Fruit fly (Drosophila melanogaster) whole organism, embryonic: Measurements from ENCODE around the gene ewg.

Experiments
- CG1024 ChIP-seq: fragments of 200-800 bp; sonication (Bioruptor generic); IDR thresholded peaks from 2 replicates; pipeline ENCODE4 v1.3.6; 2022; ENCODE audit warnings: missing biosample characterization, missing genetic modification characterization
- CG10267 ChIP-seq: fragments of 200-800 bp; sonication (Bioruptor generic); optimal IDR thresholded peaks from 2 replicates; lab custom pipeline; 2018; ENCODE audit warnings: missing biosample characterization, mild to moderate bottlenecking, missing genetic modification characterization, moderate library complexity
- CG10543 ChIP-seq: fragments of 200-800 bp; sonication (Bioruptor generic); optimal IDR thresholded peaks from 3 replicates; lab custom pipeline; 2017; ENCODE audit warnings: missing biosample characterization, mild to moderate bottlenecking, missing genetic modification characterization, moderate library complexity
- CG11398 ChIP-seq: fragments of 200-800 bp; sonication (Bioruptor generic); optimal IDR thresholded peaks from 2 replicates; lab custom pipeline; 2016; ENCODE audit warnings: missing biosample characterization, missing genetic modification characterization
- CG11560 ChIP-seq: fragments of 200-800 bp; sonication (Bioruptor generic); IDR thresholded peaks from 3 replicates; pipeline ENCODE4 v1.3.6; 2022; ENCODE audit warnings: missing biosample characterization, missing genetic modification characterization
- CG12299 ChIP-seq: fragments of 200-800 bp; sonication (Bioruptor generic); optimal IDR thresholded peaks from 2 replicates; lab custom pipeline; 2018; ENCODE audit warnings: missing biosample characterization, mild to moderate bottlenecking, missing genetic modification characterization
- CG12942 ChIP-seq: fragments of 200-800 bp; sonication (Bioruptor generic); optimal IDR thresholded peaks from 3 replicates; lab custom pipeline; 2016; ENCODE audit warnings: missing biosample characterization, missing genetic modification characterization
- CG14667 ChIP-seq: fragments of 200-800 bp; sonication (Bioruptor generic); IDR thresholded peaks from 2 replicates; pipeline ENCODE4 v1.3.6; 2022; ENCODE audit warnings: missing biosample characterization, missing genetic modification characterization
- CG14965 ChIP-seq: fragments of 200-800 bp; sonication (Bioruptor generic); optimal IDR thresholded peaks from 2 replicates; lab custom pipeline; 2016; ENCODE audit warnings: missing biosample characterization, missing genetic modification characterization, borderline replicate concordance
- CG15514 ChIP-seq: fragments of 200-800 bp; sonication (Bioruptor generic); optimal IDR thresholded peaks from 3 replicates; lab custom pipeline; 2017; ENCODE audit warnings: missing biosample characterization, missing genetic modification characterization, mild to moderate bottlenecking, moderate library complexity, missing genetic modification reagents
- CG17359 ChIP-seq: fragments of 200-800 bp; sonication (Bioruptor generic); optimal IDR thresholded peaks from 3 replicates; lab custom pipeline; 2018; ENCODE audit warnings: missing biosample characterization, mild to moderate bottlenecking, missing genetic modification characterization, moderate library complexity
- CG17912 ChIP-seq: fragments of 200-800 bp; sonication (Bioruptor generic); optimal IDR thresholded peaks from 2 replicates; lab custom pipeline; 2018; ENCODE audit warnings: missing biosample characterization, mild to moderate bottlenecking, missing genetic modification characterization
- CG1832 ChIP-seq: fragments of 200-800 bp; sonication (Bioruptor generic); optimal IDR thresholded peaks from 2 replicates; lab custom pipeline; 2017; ENCODE audit warnings: missing biosample characterization, mild to moderate bottlenecking, missing genetic modification characterization, inconsistent platforms
- CG18599 ChIP-seq: fragments of 200-800 bp; sonication (Bioruptor generic); optimal IDR thresholded peaks from 3 replicates; lab custom pipeline; 2017; ENCODE audit warnings: missing biosample characterization, missing genetic modification characterization, mild to moderate bottlenecking, moderate library complexity, missing genetic modification reagents
- CG31441 ChIP-seq: fragments of 200-800 bp; sonication (Bioruptor generic); IDR thresholded peaks from 2 replicates; pipeline ENCODE4 v1.3.6; 2022; ENCODE audit warnings: missing biosample characterization, missing genetic modification characterization
- CG3163 ChIP-seq: fragments of 200-800 bp; sonication (Bioruptor generic); optimal IDR thresholded peaks from 3 replicates; lab custom pipeline; 2016; ENCODE audit warnings: missing biosample characterization, missing genetic modification characterization
- CG3407 ChIP-seq: fragments of 200-800 bp; sonication (Bioruptor generic); optimal IDR thresholded peaks from 2 replicates; lab custom pipeline; 2018; ENCODE audit warnings: missing biosample characterization, mild to moderate bottlenecking, missing genetic modification characterization
- CG4424 ChIP-seq: fragments of 200-800 bp; sonication (Bioruptor generic); optimal IDR thresholded peaks from 3 replicates; lab custom pipeline; 2016; ENCODE audit warnings: missing biosample characterization, missing genetic modification characterization
- CG5953 ChIP-seq: fragments of 200-800 bp; sonication (Bioruptor generic); IDR thresholded peaks from 2 replicates; pipeline ENCODE4 v1.3.6; 2022; ENCODE audit warnings: missing biosample characterization, missing genetic modification characterization
- CG7963 ChIP-seq: fragments of 200-800 bp; sonication (Bioruptor generic); IDR thresholded peaks from 3 replicates; pipeline ENCODE4 v1.3.6; 2022; ENCODE audit warnings: missing biosample characterization, missing genetic modification characterization; ENCODE audit not compliant: partially characterized antibody
- CHES-1-like ChIP-seq: fragments of 200-800 bp; sonication (Bioruptor generic); optimal IDR thresholded peaks from 2 replicates; lab custom pipeline; 2016; ENCODE audit warnings: missing biosample characterization, missing genetic modification characterization
- CrebB ChIP-seq: fragments of 200-800 bp; sonication (Bioruptor generic); optimal IDR thresholded peaks from 3 replicates; lab custom pipeline; 2018; ENCODE audit warnings: missing biosample characterization, mild to moderate bottlenecking, missing genetic modification characterization
- Dp ChIP-seq: fragments of 200-800 bp; sonication (Bioruptor generic); optimal IDR thresholded peaks from 2 replicates; lab custom pipeline; 2018; ENCODE audit warnings: missing biosample characterization, mild to moderate bottlenecking, missing genetic modification characterization, moderate library complexity
- Mes4 ChIP-seq: fragments of 200-800 bp; sonication (Bioruptor generic); optimal IDR thresholded peaks from 2 replicates; lab custom pipeline; 2016; ENCODE audit warnings: missing biosample characterization, missing genetic modification characterization
- NC2α ChIP-seq: fragments of 200-800 bp; sonication (Bioruptor generic); optimal IDR thresholded peaks from 2 replicates; lab custom pipeline; 2016; ENCODE audit warnings: missing biosample characterization, missing genetic modification characterization
- NFAT ChIP-seq: fragments of 200-800 bp; sonication (Bioruptor generic); IDR thresholded peaks from 2 replicates; pipeline ENCODE4 v1.3.6; 2022; ENCODE audit warnings: missing biosample characterization, missing genetic modification characterization
- Sin3A ChIP-seq: fragments of >200 bp; optimal IDR thresholded peaks from 2 replicates; lab custom pipeline; 2018
- Six4 ChIP-seq: fragments of 200-800 bp; sonication (Bioruptor generic); optimal IDR thresholded peaks from 2 replicates; lab custom pipeline; 2016; ENCODE audit warnings: missing biosample characterization, missing genetic modification characterization
- Ssrp ChIP-seq: fragments of 200-800 bp; sonication (Bioruptor generic); optimal IDR thresholded peaks from 2 replicates; lab custom pipeline; 2018; ENCODE audit warnings: missing biosample characterization, mild to moderate bottlenecking, missing genetic modification characterization, moderate library complexity
- ab ChIP-seq: fragments of 200-800 bp; sonication (Bioruptor generic); optimal IDR thresholded peaks from 2 replicates; lab custom pipeline; 2016; ENCODE audit warnings: missing biosample characterization, missing genetic modification characterization
- ato ChIP-seq: fragments of 200-800 bp; sonication (Bioruptor generic); IDR thresholded peaks from 2 replicates; pipeline ENCODE4 v1.3.6; 2022; ENCODE audit warnings: missing biosample characterization, missing genetic modification characterization; ENCODE audit not compliant: partially characterized antibody
- cato ChIP-seq: fragments of 200-800 bp; sonication (Bioruptor generic); optimal IDR thresholded peaks from 2 replicates; lab custom pipeline; 2016; ENCODE audit warnings: missing biosample characterization, missing genetic modification characterization, borderline replicate concordance
- ci ChIP-seq: fragments of 200-800 bp; sonication (Bioruptor generic); IDR thresholded peaks from 3 replicates; pipeline ENCODE4 v1.3.6; 2022; ENCODE audit warnings: missing biosample characterization, missing genetic modification characterization
- crc ChIP-seq: fragments of 200-800 bp; sonication (Bioruptor generic); optimal IDR thresholded peaks from 2 replicates; lab custom pipeline; 2016; ENCODE audit warnings: missing biosample characterization, missing genetic modification characterization
- ems ChIP-seq: fragments of 200-800 bp; sonication (Bioruptor generic); optimal IDR thresholded peaks from 3 replicates; lab custom pipeline; 2016; ENCODE audit warnings: missing biosample characterization, missing genetic modification characterization
- eve ChIP-seq, 2 experiments: fragments of >200 bp; optimal IDR thresholded peaks; 2 replicates each; lab custom pipeline; 2017; ENCODE audit warnings: missing biosample characterization in 2 of 2, missing genetic modification characterization in 2 of 2
- fd102C ChIP-seq: fragments of 200-800 bp; sonication (Bioruptor generic); optimal IDR thresholded peaks from 2 replicates; lab custom pipeline; 2018; ENCODE audit warnings: missing biosample characterization, mild to moderate bottlenecking, missing genetic modification characterization, moderate library complexity
- hb ChIP-seq: fragments of 200-800 bp; sonication (Bioruptor generic); IDR thresholded peaks from 3 replicates; pipeline ENCODE4 v1.3.6; 2022; ENCODE audit warnings: missing biosample characterization, missing genetic modification characterization; ENCODE audit not compliant: partially characterized antibody
- hkb ChIP-seq, 2 experiments: fragments of 200-800 bp in 1 of 2; fragments of >200 bp in 1 of 2; sonication (Bioruptor generic) in 1 of 2; IDR thresholded peaks in 1 of 2; optimal IDR thresholded peaks in 1 of 2; 2 replicates each; pipeline versions ENCODE4 v1.3.6 to Lab custom; 2017 to 2022; ENCODE audit warnings: missing biosample characterization in 1 of 2, missing genetic modification characterization in 1 of 2
- inv ChIP-seq: fragments of 200-800 bp; sonication (Bioruptor generic); IDR thresholded peaks from 2 replicates; pipeline ENCODE4 v1.3.6; 2022; ENCODE audit warnings: missing biosample characterization, missing genetic modification characterization; ENCODE audit not compliant: partially characterized antibody
- klu ChIP-seq: fragments of 200-800 bp; sonication (Bioruptor generic); IDR thresholded peaks from 2 replicates; pipeline ENCODE4 v1.3.6; 2022; ENCODE audit warnings: missing biosample characterization, missing genetic modification characterization
- maf-S ChIP-seq: fragments of 200-800 bp; sonication (Bioruptor generic); optimal IDR thresholded peaks from 2 replicates; lab custom pipeline; 2016; ENCODE audit warnings: missing biosample characterization, missing genetic modification characterization
- otp ChIP-seq: fragments of 200-800 bp; sonication (Bioruptor generic); IDR thresholded peaks from 3 replicates; pipeline ENCODE4, ENCODE4 v1.3.6; 2022; ENCODE audit warnings: missing biosample characterization, missing genetic modification characterization
- p53 ChIP-seq: fragments of 200-800 bp; sonication (Bioruptor generic); optimal IDR thresholded peaks from 2 replicates; lab custom pipeline; 2016; ENCODE audit warnings: missing biosample characterization, missing genetic modification characterization
- pita ChIP-seq: fragments of 200-800 bp; sonication (Bioruptor generic); optimal IDR thresholded peaks from 2 replicates; lab custom pipeline; 2017; ENCODE audit warnings: missing biosample characterization, mild to moderate bottlenecking, missing genetic modification characterization
- schlank ChIP-seq: fragments of 200-800 bp; sonication (Bioruptor generic); optimal IDR thresholded peaks from 2 replicates; lab custom pipeline; 2018; ENCODE audit warnings: missing biosample characterization, mild to moderate bottlenecking, missing genetic modification characterization
- scrt ChIP-seq: fragments of 200-800 bp; sonication (Bioruptor generic); optimal IDR thresholded peaks from 2 replicates; lab custom pipeline; 2018; ENCODE audit warnings: missing biosample characterization, mild to moderate bottlenecking, missing genetic modification characterization, moderate library complexity
- tin ChIP-seq: fragments of 200-800 bp; sonication (Bioruptor generic); optimal IDR thresholded peaks from 3 replicates; lab custom pipeline; 2016; ENCODE audit warnings: missing biosample characterization, missing genetic modification characterization
- tio ChIP-seq: fragments of 200-800 bp; sonication (Bioruptor generic); optimal IDR thresholded peaks from 2 replicates; lab custom pipeline; 2017; ENCODE audit warnings: missing biosample characterization, missing genetic modification characterization, inconsistent platforms
- wdn ChIP-seq: fragments of 200-800 bp; sonication (Bioruptor generic); IDR thresholded peaks from 2 replicates; pipeline ENCODE4 v1.3.6; 2022; ENCODE audit warnings: missing biosample characterization, missing genetic modification characterization
- zf30C ChIP-seq: fragments of 200-800 bp; sonication (Bioruptor generic); optimal IDR thresholded peaks from 3 replicates; lab custom pipeline; 2018; ENCODE audit warnings: missing biosample characterization, mild to moderate bottlenecking, missing genetic modification characterization

ewg gene

dm6 chrX:245802-246201, 33.7 kb downstream of the ewg start, which contains the start of the genes CG3038 and G9a (continued):
- TF ChIP-seq NFAT (GFP tag; lab: Robert Waterston, UW) (no peak), Mes4 (peak; percentile 25), CG1832 (GFP tag; lab: Kevin White, UChicago) (no peak), CG10543 (peak; percentile 24), ems (GFP tag; lab: Kevin White, UChicago) (peak; percentile 36), CG15514 (GFP tag; lab: Kevin White, UChicago) (peak; percentile 69), zf30C (GFP tag; lab: Kevin White, UChicago) (no peak), hkb (optimal IDR thresholded peaks at IDR 0.05; lab: Kevin White, UChicago) (no peak), hkb (GFP tag; IDR thresholded peaks at IDR 0.05; lab: Robert Waterston, UW) (no peak), CG12299 (tag; lab: Kevin White, UChicago) (peak; percentile 62), CHES-1-like (peak; percentile 43), CG3407 (GFP tag; lab: Kevin White, UChicago) (no peak), CG11398 (GFP tag; lab: Kevin White, UChicago) (no peak), CG11560 (tag; lab: Robert Waterston, UW) (no peak), scrt (GFP tag; lab: Kevin White, UChicago) (peak; percentile 46), ato (no peak), CG4424 (GFP tag; lab: Kevin White, UChicago) (no peak), NC2α (GFP tag; lab: Kevin White, UChicago) (peak; percentile 10), CG1024 (GFP tag; lab: Robert Waterston, UW) (no peak), CG31441 (GFP tag; lab: Robert Waterston, UW) (no peak), CG7963 (GFP tag; lab: Robert Waterston, UW) (no peak), CG10267 (peak; percentile 59), eve (GFP tag; optimal IDR thresholded peaks at IDR 0.05; lab: Kevin White, UChicago) (no peak), maf-S (GFP tag; lab: Kevin White, UChicago) (peak; percentile 26), p53 (peak; percentile 51), Sin3A (lab: Kevin White, UChicago) (peak; percentile 75), ab (GFP tag; lab: Kevin White, UChicago) (no peak), crc (no peak), cato (GFP tag; lab: Kevin White, UChicago) (no peak), CG5953 (GFP tag; lab: Robert Waterston, UW) (no peak), CrebB (peak; percentile 22), tio (no peak), hb (no peak), inv (GFP tag; lab: Robert Waterston, UW) (no peak), CG17359 (peak; percentile 17), CG14965 (GFP tag; lab: Kevin White, UChicago) (no peak), otp (GFP tag; lab: Robert Waterston, UW) (no peak), Ssrp (no peak), CG18599 (GFP tag; lab: Kevin White, UChicago) (no peak), fd102C (GFP tag; lab: Kevin White, UChicago) (no peak), tin (no peak), CG12942 (no peak), pita (GFP tag; lab: Kevin White, UChicago) (peak; percentile 66), CG14667 (GFP tag; lab: Robert Waterston, UW) (no peak), schlank (tag; lab: Kevin White, UChicago) (no peak), ci (GFP tag; lab: Robert Waterston, UW) (no peak), Dp (GFP tag; lab: Kevin White, UChicago) (peak; percentile 57), Six4 (GFP tag; lab: Kevin White, UChicago) (no peak), wdn (GFP tag; lab: Robert Waterston, UW) (no peak), CG17912 (GFP tag; lab: Kevin White, UChicago) (no peak), CG3163 (GFP tag; lab: Kevin White, UChicago) (peak; percentile 18), klu (GFP tag; lab: Robert Waterston, UW) (no peak)
